Fruit fly (Drosophila melanogaster) whole organism, pupa: ENCODE measurements around the gene CG32486.

ENCODE experiments used
- CG10348 ChIP-seq: fragments of 200-800 bp; sonication (Bioruptor generic); IDR thresholded peaks from 2 replicates; pipeline ENCODE4 v1.3.6; 2022; ENCODE audit warnings: missing biosample characterization, missing genetic modification characterization
- CG15710 ChIP-seq: fragments of 200-800 bp; sonication (Bioruptor generic); optimal IDR thresholded peaks from 2 replicates; lab custom pipeline; 2018; ENCODE audit warnings: missing biosample characterization, mild to moderate bottlenecking, missing genetic modification characterization, moderate library complexity
- CG17806 ChIP-seq: fragments of 200-800 bp; sonication (Bioruptor generic); optimal IDR thresholded peaks from 2 replicates; lab custom pipeline; 2018; ENCODE audit warnings: missing biosample characterization, mild to moderate bottlenecking, missing genetic modification characterization, moderate library complexity
- CG9948 ChIP-seq: fragments of 200-800 bp; sonication (Bioruptor generic); optimal IDR thresholded peaks from 2 replicates; lab custom pipeline; 2018; ENCODE audit warnings: missing biosample characterization, mild to moderate bottlenecking, missing genetic modification characterization, moderate library complexity

DNA sequence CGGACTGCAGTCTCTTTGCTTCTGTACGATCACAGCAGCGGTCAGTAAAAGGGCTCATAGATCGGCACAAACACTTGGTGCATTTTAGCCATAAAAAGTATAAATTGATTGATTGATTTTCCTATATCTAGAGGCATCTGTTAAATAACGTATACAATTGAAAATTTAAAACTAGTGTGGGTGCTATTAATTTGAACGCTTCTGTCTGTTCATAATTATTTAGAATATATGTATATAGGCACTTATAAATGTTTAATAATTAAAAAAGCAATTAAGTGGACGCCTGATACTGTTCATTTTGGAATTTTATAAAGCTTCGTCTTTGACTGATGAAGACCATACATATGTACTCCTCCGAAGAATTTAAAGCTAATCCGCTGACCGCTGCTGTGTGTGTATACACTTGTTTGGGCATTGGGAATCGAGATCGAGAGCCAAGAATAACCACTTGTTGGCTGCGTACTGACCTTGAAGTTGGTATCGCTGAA is 25.3 kb downstream of the CG32486 start:
- TF ChIP-seq CG15710 = peak; percentile 92
- peak; percentile 87 for TF ChIP-seq CG17806 (tag; lab: Kevin White, UChicago)
- TF ChIP-seq CG9948 = peak; percentile 90
- TF ChIP-seq CG10348 (GFP tag; lab: Robert Waterston, UW) = no peak
